Worm (Caenorhabditis elegans) whole organism, L3 larva: ENCODE results near the gene C34D4.3.

Experiments
- ZK546.5 ChIP-seq: sonication (generic microtip); optimal IDR thresholded peaks from 2 replicates; lab custom pipeline; 2017; ENCODE audit warnings: missing biosample characterization, missing genetic modification characterization
- aly-2 ChIP-seq: fragments of 150-350 bp; optimal IDR thresholded peaks from 2 replicates; lab custom pipeline; 2014; ENCODE audit warnings: missing biosample characterization, missing genetic modification characterization
- ama-1 ChIP-seq: fragments of 150-350 bp; optimal IDR thresholded peaks from 2 replicates; lab custom pipeline; 2018
- ceh-16 ChIP-seq: sonication (generic microtip); optimal IDR thresholded peaks from 2 replicates; lab custom pipeline; 2017; ENCODE audit warnings: missing biosample characterization, missing genetic modification characterization
- ceh-9 ChIP-seq: sonication (generic microtip); optimal IDR thresholded peaks from 2 replicates; lab custom pipeline; 2018; ENCODE audit warnings: missing biosample characterization, missing genetic modification characterization
- daf-12 ChIP-seq: fragments of 150-350 bp; optimal IDR thresholded peaks from 2 replicates; lab custom pipeline; 2014; ENCODE audit warnings: missing biosample characterization, missing genetic modification reagents, missing genetic modification characterization
- egl-27 ChIP-seq: sonication (generic microtip); optimal IDR thresholded peaks from 4 replicates; lab custom pipeline; 2017; ENCODE audit warnings: missing biosample characterization, missing genetic modification reagents, missing genetic modification characterization
- egl-5 ChIP-seq: fragments of 150-350 bp; optimal IDR thresholded peaks from 2 replicates; lab custom pipeline; 2017; ENCODE audit warnings: missing biosample characterization, missing genetic modification reagents, missing genetic modification characterization, inconsistent platforms
- elt-1 ChIP-seq: fragments of 150-350 bp; optimal IDR thresholded peaks from 2 replicates; lab custom pipeline; 2014; ENCODE audit warnings: missing biosample characterization, missing genetic modification characterization
- elt-2 ChIP-seq: sonication (generic microtip); optimal IDR thresholded peaks from 2 replicates; lab custom pipeline; 2016; ENCODE audit warnings: missing genetic modification reagents, mild to moderate bottlenecking, missing genetic modification characterization, missing compliant biosample characterization
- elt-3 ChIP-seq, 3 experiments: fragments of 150-350 bp in 1 of 3; sonication (generic microtip) in 2 of 3; optimal IDR thresholded peaks; 2 replicates in 2 of 3; 4 replicates in 1 of 3; lab custom pipeline; 2014 to 2017; ENCODE audit warnings: missing biosample characterization in 3 of 3, missing genetic modification characterization in 3 of 3
- eor-1 ChIP-seq, 2 experiments: fragments of 150-350 bp; optimal IDR thresholded peaks; 2 replicates each; lab custom pipeline; 2014 to 2018; ENCODE audit warnings: missing biosample characterization in 2 of 2, missing genetic modification characterization in 2 of 2
- fkh-10 ChIP-seq: sonication (generic microtip); optimal IDR thresholded peaks from 2 replicates; lab custom pipeline; 2017; ENCODE audit warnings: missing biosample characterization, missing genetic modification reagents, missing genetic modification characterization
- fkh-2 ChIP-seq: fragments of 150-350 bp; optimal IDR thresholded peaks from 2 replicates; lab custom pipeline; 2014; ENCODE audit warnings: missing biosample characterization, missing genetic modification reagents, missing genetic modification characterization
- fos-1 ChIP-seq: fragments of 150-350 bp; optimal IDR thresholded peaks from 2 replicates; lab custom pipeline; 2014; ENCODE audit warnings: missing biosample characterization, missing genetic modification characterization
- hmg-11 ChIP-seq: sonication (generic microtip); optimal IDR thresholded peaks from 2 replicates; lab custom pipeline; 2016; ENCODE audit warnings: missing genetic modification characterization, missing compliant biosample characterization
- jun-1 ChIP-seq: fragments of 150-350 bp; optimal IDR thresholded peaks from 2 replicates; lab custom pipeline; 2014; ENCODE audit warnings: missing biosample characterization, missing genetic modification reagents, missing genetic modification characterization
- lin-15B ChIP-seq: fragments of 150-350 bp; optimal IDR thresholded peaks from 2 replicates; lab custom pipeline; 2014; ENCODE audit warnings: missing biosample characterization, missing genetic modification characterization
- lin-39 ChIP-seq: fragments of 150-350 bp; optimal IDR thresholded peaks from 2 replicates; lab custom pipeline; 2018; ENCODE audit warnings: missing biosample characterization, missing genetic modification reagents, missing genetic modification characterization
- lsy-12 ChIP-seq: sonication (generic microtip); optimal IDR thresholded peaks from 2 replicates; lab custom pipeline; 2016; ENCODE audit warnings: mild to moderate bottlenecking, missing genetic modification characterization, missing compliant biosample characterization
- mdl-1 ChIP-seq: fragments of 150-350 bp; optimal IDR thresholded peaks from 2 replicates; lab custom pipeline; 2014; ENCODE audit warnings: missing biosample characterization, missing genetic modification characterization
- mml-1 ChIP-seq: fragments of 150-350 bp; sonication (generic microtip); optimal IDR thresholded peaks from 3 replicates; lab custom pipeline; 2014; ENCODE audit warnings: missing biosample characterization, missing genetic modification characterization
- nhr-11 ChIP-seq: fragments of 150-350 bp; optimal IDR thresholded peaks from 2 replicates; lab custom pipeline; 2014; ENCODE audit warnings: missing biosample characterization, missing genetic modification characterization
- nhr-12 ChIP-seq: fragments of 150-350 bp; optimal IDR thresholded peaks from 2 replicates; lab custom pipeline; 2014; ENCODE audit warnings: missing biosample characterization, missing genetic modification characterization
- nhr-23 ChIP-seq: fragments of 150-350 bp; optimal IDR thresholded peaks from 2 replicates; lab custom pipeline; 2014; ENCODE audit warnings: missing biosample characterization, missing genetic modification reagents, missing genetic modification characterization
- nhr-25 ChIP-seq: sonication (generic microtip); optimal IDR thresholded peaks from 2 replicates; lab custom pipeline; 2017; ENCODE audit warnings: missing biosample characterization, missing genetic modification characterization
- nhr-43 ChIP-seq: sonication (generic microtip); optimal IDR thresholded peaks from 2 replicates; lab custom pipeline; 2016; ENCODE audit warnings: mild to moderate bottlenecking, missing genetic modification characterization, missing compliant biosample characterization; ENCODE audit not compliant: poor library complexity, severe bottlenecking
- nhr-67 ChIP-seq: fragments of 150-350 bp; optimal IDR thresholded peaks from 2 replicates; lab custom pipeline; 2014; ENCODE audit warnings: missing biosample characterization, missing genetic modification characterization
- nhr-76 ChIP-seq: fragments of 150-350 bp; sonication (generic microtip); optimal IDR thresholded peaks from 5 replicates; lab custom pipeline; 2014; ENCODE audit warnings: missing biosample characterization, missing genetic modification characterization
- pha-4 ChIP-seq: fragments of 150-350 bp; optimal IDR thresholded peaks from 2 replicates; lab custom pipeline; 2014; ENCODE audit warnings: missing biosample characterization, missing genetic modification reagents, missing genetic modification characterization
- pqm-1 ChIP-seq: fragments of 150-350 bp; optimal IDR thresholded peaks from 2 replicates; lab custom pipeline; 2017; ENCODE audit warnings: missing biosample characterization, missing genetic modification characterization, inconsistent platforms
- sea-2 ChIP-seq: fragments of 150-350 bp; sonication (generic microtip); optimal IDR thresholded peaks from 4 replicates; lab custom pipeline; 2014; ENCODE audit warnings: missing biosample characterization, missing genetic modification reagents, missing genetic modification characterization
- tbx-2 ChIP-seq: sonication (generic microtip); optimal IDR thresholded peaks from 2 replicates; lab custom pipeline; 2016; ENCODE audit warnings: mild to moderate bottlenecking, missing genetic modification characterization, missing compliant biosample characterization

C34D4.3 gene

ce11 chrIV:7191745-7192144 lies 38.3 kb downstream of the C34D4.3 start, which contains the start of gene R13A1.5:
TSS of gene R13A1.5 (minus strand) at chrIV:7191845.
- no peak for TF ChIP-seq ceh-9 (tag; lab: Kevin White, UChicago)
- no peak for TF ChIP-seq nhr-76 (tag; lab: Kevin White, UChicago)
- TF ChIP-seq egl-27, result no peak
- no peak for TF ChIP-seq lin-15B (tag; lab: Kevin White, UChicago)
- no peak for TF ChIP-seq lin-39 (tag; lab: Kevin White, UChicago)
- TF ChIP-seq elt-3 (tag; optimal IDR thresholded peaks at IDR 0.05; lab: Kevin White, UChicago), result no peak
- no peak for TF ChIP-seq daf-12 (tag; lab: Kevin White, UChicago)
- no peak for TF ChIP-seq elt-2 (tag; lab: Kevin White, UChicago)
- TF ChIP-seq pha-4 (tag; lab: Kevin White, UChicago), result no peak

ce11 chrIV:7195734-7196133 lies 42.3 kb downstream of the C34D4.3 start, which contains the start of gene best-16:
TSS of gene best-16 (minus strand) at chrIV:7195834.
- TF ChIP-seq daf-12 (tag; lab: Kevin White, UChicago), result no peak
- no peak for TF ChIP-seq elt-1 (tag; lab: Kevin White, UChicago)
- TF ChIP-seq sea-2 (GFP tag; lab: Kevin White, UChicago), result no peak
- TF ChIP-seq lin-15B (tag; lab: Kevin White, UChicago), result no peak
- no peak for TF ChIP-seq ama-1 (lab: Kevin White, UChicago)
- no peak for TF ChIP-seq hmg-11 (tag; lab: Kevin White, UChicago)

- TF ChIP-seq ama-1 (lab: Kevin White, UChicago), result no peak
- no peak for TF ChIP-seq nhr-25 (tag; lab: Kevin White, UChicago)
- no peak for TF ChIP-seq fos-1
- TF ChIP-seq nhr-23 (tag; lab: Kevin White, UChicago), result no peak
- TF ChIP-seq egl-5 (tag; lab: Kevin White, UChicago), result no peak
- TF ChIP-seq ZK546.5, result no peak
- no peak for TF ChIP-seq pqm-1 (tag; lab: Kevin White, UChicago)
- no peak for TF ChIP-seq mml-1
- TF ChIP-seq aly-2 (tag; lab: Kevin White, UChicago), result no peak
- TF ChIP-seq jun-1 (tag; lab: Kevin White, UChicago), result no peak
- TF ChIP-seq mdl-1, result no peak
- no peak for TF ChIP-seq nhr-11 (tag; lab: Kevin White, UChicago)
- no peak for TF ChIP-seq nhr-67 (tag; lab: Kevin White, UChicago)
- no peak for TF ChIP-seq elt-2 (tag; lab: Kevin White, UChicago)
- no peak for TF ChIP-seq nhr-12
Observed at ce11 chrIV:7196853-7197252, 43.4 kb downstream of the C34D4.3 start, which contains the start of gene unc-8. TSS of gene unc-8 (plus strand) at chrIV:7197153.

- TF ChIP-seq elt-2 (tag; lab: Kevin White, UChicago) (no peak), fos-1 (no peak), jun-1 (tag; lab: Kevin White, UChicago) (no peak), nhr-43 (tag; lab: Kevin White, UChicago) (no peak), fkh-10 (GFP tag; lab: Kevin White, UChicago) (no peak), eor-1 (tag; optimal IDR thresholded peaks at IDR 0.05; lab: Kevin White, UChicago) (no peak), sea-2 (GFP tag; lab: Kevin White, UChicago) (no peak), ceh-16 (tag; lab: Kevin White, UChicago) (no peak), tbx-2 (tag; lab: Kevin White, UChicago) (no peak), lsy-12 (tag; lab: Kevin White, UChicago) (no peak), lin-15B (tag; lab: Kevin White, UChicago) (no peak), nhr-25 (tag; lab: Kevin White, UChicago) (no peak), hmg-11 (tag; lab: Kevin White, UChicago) (no peak), ceh-9 (tag; lab: Kevin White, UChicago) (no peak), fkh-2 (tag; lab: Kevin White, UChicago) (no peak), aly-2 (tag; lab: Kevin White, UChicago) (no peak), ZK546.5 (no peak), pqm-1 (tag; lab: Kevin White, UChicago) (no peak)
- TF ChIP-seq, all 47 proteins: peak for 0
Observed at ce11 chrIV:7203696-7204095, 50.2 kb downstream of the C34D4.3 start, which contains the start of gene R13A1.3. TSS of gene R13A1.3 (plus strand) at chrIV:7203996.
